Fruit fly (Drosophila melanogaster): ENCODE data around the gene CG14400.
A peak's percentile ranks its signal among the peaks of the same experiment; 100 is the strongest.

Gene CG14400

DNA sequence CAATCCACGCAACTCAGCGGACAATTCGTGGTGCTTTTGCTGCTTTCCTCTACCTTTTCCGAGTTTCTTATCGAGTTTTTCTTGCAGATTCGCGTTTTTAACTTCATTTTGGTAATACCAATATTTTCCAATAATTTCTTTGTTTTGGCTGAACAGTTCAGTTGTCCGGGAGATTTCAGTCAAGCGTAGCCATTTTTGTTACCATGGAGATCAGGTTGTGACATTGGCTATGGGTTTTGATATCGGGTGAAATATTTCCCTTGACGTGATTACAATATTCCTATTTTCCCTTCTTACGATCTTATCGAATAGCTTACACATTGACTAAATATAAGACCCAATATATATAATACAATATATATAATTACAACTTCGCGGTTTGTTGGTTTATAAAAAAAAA is 22.2 kb downstream of the CG14400 start, which contains the start of gene Oseg5:
Gene Oseg5 (minus strand): TSS at position 340 of the 400 bp plus-strand sequence.
- TF ChIP-seq CG17801 (GFP tag; optimal IDR thresholded peaks at IDR 0.05; ENCODE audit: partially characterized antibody) = no peak

- TF ChIP-seq CG17801 (GFP tag; optimal IDR thresholded peaks at IDR 0.05; ENCODE audit: partially characterized antibody) = peak; percentile 34
Measured at dm6 chr2L:20831060-20831459, 26.6 kb downstream of the CG14400 start, which contains the start of gene CG31674. CG31674 (plus strand) TSS chr2L:20831262.

- TF ChIP-seq CG17801 (GFP tag; optimal IDR thresholded peaks at IDR 0.05; ENCODE audit: partially characterized antibody) = peak; percentile 26
Measured at dm6 chr2L:20829755-20830396, 27.8 kb downstream of the CG14400 start.

dm6 chr2L:20829309-20829708 is 28.4 kb downstream of the CG14400 start, which contains the start of gene CG31673:
CG31673 (plus strand) TSS chr2L:20829609.
- no peak for TF ChIP-seq CG17801 (GFP tag; optimal IDR thresholded peaks at IDR 0.05; ENCODE audit: partially characterized antibody)

DNA sequence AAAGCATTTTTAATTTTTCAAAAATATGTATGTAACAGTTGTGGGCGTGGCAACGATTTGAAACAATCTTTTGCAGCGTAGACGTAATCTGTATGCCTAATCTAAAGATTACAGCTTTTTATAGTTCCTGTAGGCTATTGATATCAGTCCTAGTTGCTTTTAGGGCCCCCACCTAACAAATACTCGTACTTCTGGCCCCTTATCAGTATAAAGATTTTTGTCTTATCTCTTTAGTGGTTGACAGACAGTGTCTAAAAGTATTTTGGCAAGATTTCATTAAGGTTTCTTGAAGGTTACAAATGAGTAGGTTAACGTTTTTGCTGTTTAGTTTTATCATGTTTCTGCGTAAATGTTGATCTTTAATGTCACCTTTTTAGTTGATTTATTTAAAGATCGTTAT is 29.0 kb downstream of the CG14400 start:
- TF ChIP-seq CG17801 (GFP tag; optimal IDR thresholded peaks at IDR 0.05; ENCODE audit: partially characterized antibody) = no peak

dm6 chr2L:20827045-20827444 is 30.6 kb downstream of the CG14400 start:
- no peak for TF ChIP-seq CG17801 (GFP tag; optimal IDR thresholded peaks at IDR 0.05; ENCODE audit: partially characterized antibody)

- no peak for TF ChIP-seq CG17801 (GFP tag; optimal IDR thresholded peaks at IDR 0.05; ENCODE audit: partially characterized antibody)
Measured at dm6 chr2L:20826226-20826625, 31.5 kb downstream of the CG14400 start.

DNA sequence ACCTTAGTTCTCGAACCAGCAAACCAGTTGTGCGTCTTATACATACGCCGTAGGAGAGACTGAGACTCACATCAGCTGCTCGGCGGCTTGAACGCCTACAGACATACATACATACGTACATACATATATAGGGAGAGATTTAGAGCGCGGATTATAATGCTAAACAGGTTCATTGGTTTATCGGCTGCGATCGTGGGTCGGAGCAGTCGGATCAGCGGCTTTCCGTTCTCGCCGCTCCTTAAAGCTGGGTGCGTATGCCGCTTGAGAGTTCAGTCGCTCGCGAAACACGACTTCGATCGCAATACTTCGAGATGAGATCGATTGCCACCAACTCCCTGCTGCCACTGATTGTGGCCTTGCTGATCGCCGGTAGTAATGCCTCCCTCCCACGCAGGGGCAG is 32.4 kb downstream of the CG14400 start:
- no peak for TF ChIP-seq CG17801 (GFP tag; optimal IDR thresholded peaks at IDR 0.05; ENCODE audit: partially characterized antibody)

DNA sequence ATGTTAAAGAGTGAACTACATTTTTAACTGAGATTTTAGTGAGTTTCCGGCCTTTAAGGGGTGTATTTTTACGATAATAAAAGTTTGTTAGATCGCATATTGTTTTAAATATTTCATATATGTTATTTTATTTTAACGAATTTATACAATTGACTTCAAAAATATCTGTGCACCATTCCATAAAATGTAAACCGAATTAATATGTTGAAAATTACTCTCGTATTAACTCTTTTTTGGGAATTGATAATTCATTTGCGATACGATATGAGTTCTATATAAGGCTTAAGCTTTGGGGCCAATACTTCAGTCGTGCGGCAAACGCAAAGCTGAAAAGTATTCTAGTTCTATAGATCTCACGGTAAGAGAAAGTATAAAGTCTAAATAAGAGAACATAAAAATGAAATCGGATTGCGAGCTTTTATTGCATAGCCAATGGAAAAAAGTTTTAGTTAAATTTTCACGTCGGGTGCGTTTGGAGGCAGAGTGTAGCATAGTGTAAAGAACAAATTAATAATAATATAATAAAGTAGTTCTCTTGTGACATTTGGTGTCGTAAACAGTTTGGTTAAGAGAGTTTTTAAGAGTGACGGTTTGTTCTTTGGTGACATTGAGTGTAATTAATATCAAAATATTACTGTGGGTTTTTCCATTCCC is 33.4 kb downstream of the CG14400 start:
- TF ChIP-seq CG17801 (GFP tag; optimal IDR thresholded peaks at IDR 0.05; ENCODE audit: partially characterized antibody) = no peak

dm6 chr2L:20823196-20824105 is 34.2 kb downstream of the CG14400 start:
- TF ChIP-seq CG17801 (GFP tag; optimal IDR thresholded peaks at IDR 0.05; ENCODE audit: partially characterized antibody) = peak; percentile 55

DNA sequence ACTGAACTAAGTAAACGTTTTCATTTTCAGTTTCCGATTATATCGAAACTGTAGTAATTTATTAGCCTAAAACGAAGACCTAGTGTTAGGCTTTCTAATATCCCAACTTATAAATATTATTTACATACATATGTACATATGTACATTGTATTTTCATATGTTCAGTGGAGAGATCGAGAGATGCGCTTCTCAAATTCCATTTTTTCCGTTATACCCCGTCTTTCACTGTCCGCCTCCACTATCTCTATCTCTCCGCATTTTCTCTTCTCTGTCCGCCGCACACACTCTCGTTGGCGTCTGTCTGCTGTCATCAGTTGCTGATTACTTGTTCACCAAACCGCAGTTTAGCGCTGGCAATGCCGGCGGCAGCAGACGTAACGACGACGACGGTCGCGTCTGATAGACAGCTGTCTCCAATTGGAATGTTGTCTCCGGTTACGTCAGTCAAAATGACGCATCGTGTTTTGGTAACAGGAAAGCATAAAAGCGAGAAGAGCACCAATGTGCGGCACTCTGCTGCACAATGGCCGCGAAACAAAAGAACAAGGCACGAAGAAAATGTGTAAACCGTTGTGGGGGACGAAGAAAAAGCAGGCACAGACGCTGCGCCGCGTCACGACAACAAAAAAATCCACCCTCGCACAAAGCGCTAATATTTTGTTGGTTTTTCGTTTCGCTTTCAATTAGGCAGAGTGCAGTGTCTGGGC is 35.0 kb downstream of the CG14400 start, which contains the start of gene CG9331:
Gene CG9331 (plus strand): TSS at position 340 of the 707 bp plus-strand sequence.
- no peak for TF ChIP-seq CG17801 (GFP tag; optimal IDR thresholded peaks at IDR 0.05; ENCODE audit: partially characterized antibody)

DNA sequence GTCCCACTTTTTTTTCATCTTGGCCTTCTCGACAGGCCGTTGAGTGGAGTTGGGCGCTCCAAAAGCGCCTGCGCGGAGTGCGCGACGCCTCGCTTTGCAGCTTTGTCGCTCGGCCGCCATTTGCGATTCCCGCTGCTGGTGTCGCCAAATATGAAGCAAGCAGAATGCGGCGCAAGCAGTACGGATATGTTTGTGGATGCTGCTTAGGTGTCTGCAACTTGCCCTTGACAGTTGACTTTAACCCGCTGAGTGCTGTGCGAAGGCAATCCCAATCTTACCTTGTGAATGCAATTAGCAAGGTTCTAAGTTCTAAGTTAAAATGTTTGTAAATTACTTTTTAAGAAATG is 35.7 kb downstream of the CG14400 start:
- TF ChIP-seq CG17801 (GFP tag; optimal IDR thresholded peaks at IDR 0.05; ENCODE audit: partially characterized antibody) = no peak

DNA sequence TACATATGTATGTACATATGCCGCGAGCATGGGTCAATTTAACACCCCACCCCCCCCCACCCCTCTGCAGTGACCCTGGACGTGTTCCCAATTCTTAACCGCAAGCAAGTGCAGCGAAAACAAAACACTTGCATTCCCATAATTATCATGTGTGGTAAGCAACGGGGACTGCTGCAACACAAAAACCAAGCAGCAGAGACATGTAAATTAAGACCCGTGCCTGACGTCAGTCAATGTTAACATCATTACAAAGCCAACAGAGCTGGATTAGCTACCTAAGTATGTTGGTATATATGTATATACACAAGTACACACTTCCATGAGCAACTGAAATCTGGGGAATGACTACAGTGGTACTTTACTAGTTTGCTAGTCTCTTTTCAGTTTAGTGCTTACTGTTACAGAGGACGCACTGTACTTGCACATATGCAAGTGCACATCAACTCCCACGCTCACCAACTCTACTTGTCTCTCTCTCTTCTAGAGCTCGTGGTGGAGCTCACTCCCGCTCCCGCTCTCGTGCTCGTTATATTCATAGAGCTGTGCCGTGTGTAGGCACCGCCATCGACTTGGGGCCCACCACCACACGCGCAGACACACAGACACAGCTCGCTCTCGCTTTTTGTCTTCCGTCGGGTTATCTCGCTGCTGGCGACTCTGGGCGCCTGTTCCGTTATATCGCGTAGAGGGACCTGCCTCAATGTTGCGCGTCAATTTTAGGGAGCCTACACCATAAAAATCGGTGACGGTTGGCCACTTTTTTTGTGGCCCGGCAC is 36.3 kb downstream of the CG14400 start:
- TF ChIP-seq CG17801 (GFP tag; optimal IDR thresholded peaks at IDR 0.05; ENCODE audit: partially characterized antibody) = peak; percentile 50

dm6 chr2L:20820767-20821166 is 36.9 kb downstream of the CG14400 start, which contains the start of gene CheB38c:
CheB38c (minus strand) TSS chr2L:20820867.
- no peak for TF ChIP-seq CG17801 (GFP tag; optimal IDR thresholded peaks at IDR 0.05; ENCODE audit: partially characterized antibody)

All from ovary, adult (tissue).